Fruit fly (Drosophila melanogaster): ENCODE data around the gene CG13887.

CG13887 gene

dm6 chr3L:837552-838187, at the start of gene CG13887, which contains the start of gene CG13901 (continued):
- TF ChIP-seq her (GFP tag; optimal IDR thresholded peaks at IDR 0.05) = peak; percentile 76
- TF ChIP-seq BtbVII (GFP tag; optimal IDR thresholded peaks at IDR 0.05) = peak; percentile 67
- TF ChIP-seq CG17328 (GFP tag; IDR thresholded peaks at IDR 0.05) = peak; percentile 84
- peak; percentile 83 for TF ChIP-seq Nf-YC (tag; optimal IDR thresholded peaks at IDR 0.05)
- peak; percentile 93 for TF ChIP-seq stwl (tag; optimal IDR thresholded peaks at IDR 0.05)
- TF ChIP-seq fru (optimal IDR thresholded peaks at IDR 0.05) = peak; percentile 16
- no peak for TF ChIP-seq cad (GFP tag; optimal IDR thresholded peaks at IDR 0.05)
- TF ChIP-seq unc-4 (GFP tag; IDR thresholded peaks at IDR 0.05; ENCODE audit: partially characterized antibody) = no peak
- peak; percentile 73 for TF ChIP-seq Sry-δ (GFP tag; optimal IDR thresholded peaks at IDR 0.05)
- no peak for TF ChIP-seq CG15011 (GFP tag; optimal IDR thresholded peaks at IDR 0.05)
- peak; percentile 94 for TF ChIP-seq tin (GFP tag; optimal IDR thresholded peaks at IDR 0.05)
- peak; percentile 89 for TF ChIP-seq Atf3 (GFP tag; optimal IDR thresholded peaks at IDR 0.05)
- TF ChIP-seq CG10209 (GFP tag; optimal IDR thresholded peaks at IDR 0.05) = peak; percentile 89
- no peak for TF ChIP-seq yki (optimal IDR thresholded peaks at IDR 0.05)
- no peak for TF ChIP-seq CG17568 (GFP tag; optimal IDR thresholded peaks at IDR 0.05)
- TF ChIP-seq CG18262 (tag; optimal IDR thresholded peaks at IDR 0.05) = peak; percentile 88
- TF ChIP-seq Sin3A (optimal IDR thresholded peaks at IDR 0.05) = peak; percentile 97
- TF ChIP-seq Hsf (GFP tag; optimal IDR thresholded peaks at IDR 0.05) = peak; percentile 95
- peak; percentile 81 for TF ChIP-seq H15 (GFP tag; IDR thresholded peaks at IDR 0.05)
- peak; percentile 23 for TF ChIP-seq MTF-1 (GFP tag; optimal IDR thresholded peaks at IDR 0.05; ENCODE audit: borderline replicate concordance)
- TF ChIP-seq crc (GFP tag; optimal IDR thresholded peaks at IDR 0.05) = peak; percentile 79
- TF ChIP-seq Dip3 (GFP tag; optimal IDR thresholded peaks at IDR 0.05) = peak; percentile 92
- peak; percentile 96 for TF ChIP-seq mam (GFP tag; optimal IDR thresholded peaks at IDR 0.05)
- TF ChIP-seq CG12071 (GFP tag; optimal IDR thresholded peaks at IDR 0.05) = peak; percentile 62
- TF ChIP-seq dmrt99B (tag; optimal IDR thresholded peaks at IDR 0.05) = peak; percentile 84
- TF ChIP-seq CG1603 (tag; optimal IDR thresholded peaks at IDR 0.05) = peak; percentile 91
- TF ChIP-seq pzg (GFP tag; optimal IDR thresholded peaks at IDR 0.05) = peak; percentile 84
- no peak for TF ChIP-seq inv (GFP tag; IDR thresholded peaks at IDR 0.05; ENCODE audit: partially characterized antibody)
- peak; percentile 97 for TF ChIP-seq HmgZ (tag; optimal IDR thresholded peaks at IDR 0.05)
- no peak for TF ChIP-seq pita (GFP tag; optimal IDR thresholded peaks at IDR 0.05)
- 0 out of 3 replicates have a peak, but pooled peaks have one; percentile 22 for TF ChIP-seq CG2199 (GFP tag; IDR thresholded peaks at IDR 0.05)
- TF ChIP-seq sim (GFP tag; IDR thresholded peaks at IDR 0.05) = no peak; the same call in 1 of the 2 replicates
- peak; percentile 94 for TF ChIP-seq Rfx (GFP tag; IDR thresholded peaks at IDR 0.05)
- no peak for TF ChIP-seq Dip2 (GFP tag; IDR thresholded peaks at IDR 0.05)
- TF ChIP-seq Oaz (GFP tag; IDR thresholded peaks at IDR 0.05) = peak; percentile 78
- TF ChIP-seq CG17802 (tag; optimal IDR thresholded peaks at IDR 0.05) = peak; percentile 69
- TF ChIP-seq maf-S (GFP tag; optimal IDR thresholded peaks at IDR 0.05) = peak; percentile 92
- TF ChIP-seq bigmax (GFP tag; optimal IDR thresholded peaks at IDR 0.05) = peak; percentile 34
- TF ChIP-seq CG31441 (GFP tag; IDR thresholded peaks at IDR 0.05) = peak; percentile 91
- TF ChIP-seq vnd (GFP tag; IDR thresholded peaks at IDR 0.05; ENCODE audit: partially characterized antibody) = 0 out of 3 replicates have a peak, but pooled peaks have one; percentile 32
- no peak for TF ChIP-seq Dfd (GFP tag; optimal IDR thresholded peaks at IDR 0.05)
- peak; percentile 90 for TF ChIP-seq CG15601 (tag; optimal IDR thresholded peaks at IDR 0.05)
- peak; percentile 83 for TF ChIP-seq nom (GFP tag; optimal IDR thresholded peaks at IDR 0.05)
- peak; percentile 91 for TF ChIP-seq az2 (GFP tag; optimal IDR thresholded peaks at IDR 0.05)
- peak; percentile 60; the same call in 1 of the 2 replicates for TF ChIP-seq Doc2 (GFP tag; IDR thresholded peaks at IDR 0.05)
- peak; percentile 67 for TF ChIP-seq CG30431 (GFP tag; optimal IDR thresholded peaks at IDR 0.05)
- peak; percentile 87 for TF ChIP-seq CG8089 (GFP tag; optimal IDR thresholded peaks at IDR 0.05)
- peak; percentile 81 for TF ChIP-seq ap (GFP tag; IDR thresholded peaks at IDR 0.05)
- peak; percentile 81 for TF ChIP-seq esg (GFP tag; conservative IDR thresholded peaks at IDR 0.05)
- TF ChIP-seq Atf-2 (GFP tag; optimal IDR thresholded peaks at IDR 0.05) = peak; percentile 90
- TF ChIP-seq CG17359 (tag; optimal IDR thresholded peaks at IDR 0.05) = peak; percentile 87
